Fruit fly (Drosophila melanogaster) whole organism, embryonic: ENCODE measurements around the gene CG42592.
A peak's percentile ranks its signal among the peaks of the same experiment; 100 is the strongest.

Source experiments
- Aef1 ChIP-seq: fragments of 200-800 bp; sonication (Bioruptor generic); IDR thresholded peaks from 3 replicates; pipeline ENCODE4 v1.3.6; 2022; ENCODE audit warnings: missing biosample characterization, missing genetic modification characterization
- C15 ChIP-seq: fragments of 200-800 bp; sonication (Bioruptor generic); IDR thresholded peaks from 3 replicates; pipeline ENCODE4 v1.3.6; 2022; ENCODE audit warnings: missing biosample characterization, missing genetic modification characterization
- CG11085 ChIP-seq: fragments of 200-800 bp; sonication (Bioruptor generic); IDR thresholded peaks from 2 replicates; pipeline ENCODE4 v1.3.6; 2022; ENCODE audit warnings: missing biosample characterization, missing genetic modification characterization
- CG11247 ChIP-seq: fragments of 200-800 bp; sonication (Bioruptor generic); IDR thresholded peaks from 2 replicates; pipeline ENCODE4 v1.3.6; 2022; ENCODE audit warnings: missing biosample characterization, missing genetic modification characterization
- CG11560 ChIP-seq: fragments of 200-800 bp; sonication (Bioruptor generic); IDR thresholded peaks from 3 replicates; pipeline ENCODE4 v1.3.6; 2022; ENCODE audit warnings: missing biosample characterization, missing genetic modification characterization
- CG12391 ChIP-seq: fragments of 200-800 bp; sonication (Bioruptor generic); optimal IDR thresholded peaks from 3 replicates; lab custom pipeline; 2018; ENCODE audit warnings: missing biosample characterization, mild to moderate bottlenecking, missing genetic modification characterization, moderate library complexity
- CG13123 ChIP-seq: fragments of 200-800 bp; sonication (Bioruptor generic); optimal IDR thresholded peaks from 2 replicates; lab custom pipeline; 2016; ENCODE audit warnings: missing biosample characterization, missing genetic modification characterization
- CG14014 ChIP-seq: fragments of 200-800 bp; sonication (Bioruptor generic); IDR thresholded peaks from 2 replicates; pipeline ENCODE4 v1.3.6; 2022; ENCODE audit warnings: missing biosample characterization, missing genetic modification characterization
- CG14667 ChIP-seq: fragments of 200-800 bp; sonication (Bioruptor generic); IDR thresholded peaks from 2 replicates; pipeline ENCODE4 v1.3.6; 2022; ENCODE audit warnings: missing biosample characterization, missing genetic modification characterization
- CG15269 ChIP-seq: fragments of 200-800 bp; sonication (Bioruptor generic); optimal IDR thresholded peaks from 2 replicates; lab custom pipeline; 2018; ENCODE audit warnings: missing biosample characterization, mild to moderate bottlenecking, missing genetic modification characterization, moderate library complexity
- CG15479 ChIP-seq: fragments of 200-800 bp; sonication (Bioruptor generic); optimal IDR thresholded peaks from 3 replicates; lab custom pipeline; 2019; ENCODE audit warnings: missing biosample characterization, mild to moderate bottlenecking, missing genetic modification characterization, moderate library complexity
- CG15696 ChIP-seq: fragments of 200-800 bp; sonication (Bioruptor generic); optimal IDR thresholded peaks from 2 replicates; lab custom pipeline; 2019; ENCODE audit warnings: missing biosample characterization, mild to moderate bottlenecking, missing genetic modification characterization, moderate library complexity
- CG17829 ChIP-seq: fragments of 200-800 bp; optimal IDR thresholded peaks from 2 replicates; lab custom pipeline; 2019; ENCODE audit warnings: missing biosample characterization, mild to moderate bottlenecking, missing genetic modification characterization, moderate library complexity
- CG2116 ChIP-seq: fragments of 200-800 bp; sonication (Bioruptor generic); optimal IDR thresholded peaks from 3 replicates; lab custom pipeline; 2018; ENCODE audit warnings: missing biosample characterization, mild to moderate bottlenecking, missing genetic modification characterization
- CG2202 ChIP-seq: fragments of 200-800 bp; sonication (Bioruptor generic); optimal IDR thresholded peaks from 2 replicates; lab custom pipeline; 2018; ENCODE audit warnings: missing biosample characterization, mild to moderate bottlenecking, missing genetic modification characterization
- CG30431 ChIP-seq: fragments of 200-800 bp; sonication (Bioruptor generic); optimal IDR thresholded peaks from 2 replicates; lab custom pipeline; 2017; ENCODE audit warnings: missing biosample characterization, missing genetic modification characterization
- CG32532 ChIP-seq: fragments of 200-800 bp; sonication (Bioruptor generic); IDR thresholded peaks from 2 replicates; pipeline ENCODE4 v1.3.6; 2022; ENCODE audit warnings: missing biosample characterization, missing genetic modification characterization
- CG32772 ChIP-seq: fragments of 200-800 bp; sonication (Bioruptor generic); IDR thresholded peaks from 2 replicates; pipeline ENCODE4 v1.3.6; 2022; ENCODE audit warnings: missing biosample characterization, missing genetic modification characterization
- CG33557 ChIP-seq: fragments of 200-800 bp; sonication (Bioruptor generic); optimal IDR thresholded peaks from 2 replicates; lab custom pipeline; 2019; ENCODE audit warnings: missing biosample characterization, mild to moderate bottlenecking, missing genetic modification characterization, moderate library complexity
- CG34422 ChIP-seq: fragments of 200-800 bp; sonication (Bioruptor generic); IDR thresholded peaks from 3 replicates; pipeline ENCODE4 v1.3.6; 2022; ENCODE audit warnings: missing biosample characterization, missing genetic modification characterization
- CG42726 ChIP-seq: fragments of 200-800 bp; sonication (Bioruptor generic); IDR thresholded peaks from 2 replicates; pipeline ENCODE4 v1.3.6; 2022; ENCODE audit warnings: missing biosample characterization, missing genetic modification characterization; ENCODE audit not compliant: partially characterized antibody
- CG4328 ChIP-seq: fragments of 200-800 bp; sonication (Bioruptor generic); optimal IDR thresholded peaks from 3 replicates; lab custom pipeline; 2017; ENCODE audit warnings: missing biosample characterization, missing genetic modification reagents, missing genetic modification characterization
- CG6689 ChIP-seq: fragments of 200-800 bp; sonication (Bioruptor generic); IDR thresholded peaks from 2 replicates; pipeline ENCODE4 v1.3.6; 2022; ENCODE audit warnings: missing biosample characterization, missing genetic modification characterization
- CG6765 ChIP-seq: fragments of 200-800 bp; sonication (Bioruptor generic); optimal IDR thresholded peaks from 3 replicates; lab custom pipeline; 2017; ENCODE audit warnings: missing biosample characterization, mild to moderate bottlenecking, missing genetic modification characterization
- CG9932 ChIP-seq: fragments of 200-800 bp; sonication (Bioruptor generic); IDR thresholded peaks from 2 replicates; pipeline ENCODE4 v1.3.6; 2022; ENCODE audit warnings: missing biosample characterization, missing genetic modification characterization
- Camta ChIP-seq: fragments of 200-800 bp; sonication (Bioruptor generic); optimal IDR thresholded peaks from 2 replicates; lab custom pipeline; 2016; ENCODE audit warnings: missing biosample characterization, missing genetic modification characterization
- D19B ChIP-seq: fragments of 200-800 bp; sonication (Bioruptor generic); optimal IDR thresholded peaks from 2 replicates; lab custom pipeline; 2017; ENCODE audit warnings: missing biosample characterization, mild to moderate bottlenecking, missing genetic modification characterization
- NfI ChIP-seq: fragments of 200-800 bp; sonication (Bioruptor generic); optimal IDR thresholded peaks from 3 replicates; lab custom pipeline; 2018; ENCODE audit warnings: missing biosample characterization, mild to moderate bottlenecking, missing genetic modification characterization, moderate library complexity
- Oli ChIP-seq: fragments of 200-800 bp; sonication (Bioruptor generic); optimal IDR thresholded peaks from 2 replicates; lab custom pipeline; 2018; ENCODE audit warnings: missing biosample characterization, mild to moderate bottlenecking, missing genetic modification characterization, moderate library complexity
- Rx ChIP-seq: fragments of 200-800 bp; sonication (Bioruptor generic); IDR thresholded peaks from 2 replicates; pipeline ENCODE4 v1.3.6; 2022; ENCODE audit warnings: missing biosample characterization, missing genetic modification characterization
- Sox102F ChIP-seq: fragments of 200-800 bp; sonication (Bioruptor generic); optimal IDR thresholded peaks from 2 replicates; lab custom pipeline; 2018; ENCODE audit warnings: missing biosample characterization, mild to moderate bottlenecking, missing genetic modification characterization, moderate library complexity
- Ssrp ChIP-seq: fragments of 200-800 bp; sonication (Bioruptor generic); optimal IDR thresholded peaks from 2 replicates; lab custom pipeline; 2018; ENCODE audit warnings: missing biosample characterization, mild to moderate bottlenecking, missing genetic modification characterization, moderate library complexity
- Xbp1 ChIP-seq: fragments of 200-800 bp; sonication (Bioruptor generic); optimal IDR thresholded peaks from 3 replicates; lab custom pipeline; 2016; ENCODE audit warnings: missing biosample characterization, mild to moderate bottlenecking, missing genetic modification characterization
- ap ChIP-seq: fragments of 200-800 bp; sonication (Bioruptor generic); IDR thresholded peaks from 2 replicates; pipeline ENCODE4 v1.3.6; 2022; ENCODE audit warnings: missing biosample characterization, missing genetic modification characterization
- ara ChIP-seq: fragments of 200-800 bp; sonication (Bioruptor generic); IDR thresholded peaks from 2 replicates; pipeline ENCODE4 v1.3.6; 2022; ENCODE audit warnings: missing biosample characterization, missing genetic modification characterization
- ash1 ChIP-seq: fragments of 200-800 bp; sonication (Bioruptor generic); optimal IDR thresholded peaks from 2 replicates; lab custom pipeline; 2018; ENCODE audit warnings: missing biosample characterization, mild to moderate bottlenecking, missing genetic modification characterization
- az2 ChIP-seq: fragments of 200-800 bp; sonication (Bioruptor generic); optimal IDR thresholded peaks from 3 replicates; lab custom pipeline; 2016; ENCODE audit warnings: missing biosample characterization, missing genetic modification characterization
- cas ChIP-seq: fragments of 200-800 bp; sonication (Bioruptor generic); IDR thresholded peaks from 2 replicates; pipeline ENCODE4 v1.3.6; 2022; ENCODE audit warnings: missing biosample characterization, missing genetic modification characterization
- cato ChIP-seq: fragments of 200-800 bp; sonication (Bioruptor generic); optimal IDR thresholded peaks from 2 replicates; lab custom pipeline; 2016; ENCODE audit warnings: missing biosample characterization, missing genetic modification characterization, borderline replicate concordance
- dmrt11E ChIP-seq: fragments of 200-800 bp; sonication (Bioruptor generic); optimal IDR thresholded peaks from 3 replicates; lab custom pipeline; 2018; ENCODE audit warnings: missing biosample characterization, mild to moderate bottlenecking, missing genetic modification characterization, moderate library complexity
- dmrt99B ChIP-seq: fragments of 200-800 bp; sonication (Bioruptor generic); optimal IDR thresholded peaks from 2 replicates; lab custom pipeline; 2018; ENCODE audit warnings: missing biosample characterization, mild to moderate bottlenecking, missing genetic modification characterization, moderate library complexity
- emc ChIP-seq: fragments of 200-800 bp; sonication (Bioruptor generic); optimal IDR thresholded peaks from 2 replicates; lab custom pipeline; 2016; ENCODE audit warnings: missing biosample characterization, missing genetic modification characterization
- gfzf ChIP-seq: fragments of 200-800 bp; sonication (Bioruptor generic); optimal IDR thresholded peaks from 2 replicates; lab custom pipeline; 2016; ENCODE audit warnings: missing biosample characterization, mild to moderate bottlenecking, missing genetic modification characterization, moderate library complexity
- ham ChIP-seq: fragments of 200-800 bp; sonication (Bioruptor generic); IDR thresholded peaks from 2 replicates; pipeline ENCODE4 v1.3.6; 2022; ENCODE audit warnings: missing biosample characterization, missing genetic modification characterization
- her ChIP-seq: fragments of 200-800 bp; sonication (Bioruptor generic); optimal IDR thresholded peaks from 2 replicates; lab custom pipeline; 2016; ENCODE audit warnings: missing biosample characterization, missing genetic modification characterization
- jumu ChIP-seq: fragments of 200-800 bp; sonication (Bioruptor generic); optimal IDR thresholded peaks from 3 replicates; lab custom pipeline; 2016; ENCODE audit warnings: missing biosample characterization, missing genetic modification characterization
- pb ChIP-seq: fragments of 200-800 bp; sonication (Bioruptor generic); optimal IDR thresholded peaks from 3 replicates; lab custom pipeline; 2016; ENCODE audit warnings: missing biosample characterization, missing genetic modification characterization
- repo ChIP-seq: fragments of 200-800 bp; sonication (Bioruptor generic); optimal IDR thresholded peaks from 2 replicates; lab custom pipeline; 2016; ENCODE audit warnings: missing biosample characterization, missing genetic modification characterization
- sr ChIP-seq: fragments of 200-800 bp; sonication (Bioruptor generic); IDR thresholded peaks from 3 replicates; pipeline ENCODE4 v1.3.6; 2022; ENCODE audit warnings: missing biosample characterization, missing genetic modification characterization
- ssp ChIP-seq: fragments of 200-800 bp; sonication (Bioruptor generic); IDR thresholded peaks from 2 replicates; pipeline ENCODE4 v1.3.6; 2022; ENCODE audit warnings: missing biosample characterization, missing genetic modification characterization
- stwl ChIP-seq: fragments of 200-800 bp; sonication (Bioruptor generic); optimal IDR thresholded peaks from 3 replicates; lab custom pipeline; 2018; ENCODE audit warnings: missing biosample characterization, mild to moderate bottlenecking, missing genetic modification characterization, moderate library complexity
- trh ChIP-seq: fragments of 200-800 bp; sonication (Bioruptor generic); optimal IDR thresholded peaks from 2 replicates; lab custom pipeline; 2016; ENCODE audit warnings: missing biosample characterization, missing genetic modification characterization
- twi ChIP-seq: fragments of 200-800 bp; optimal IDR thresholded peaks from 2 replicates; lab custom pipeline; 2019; ENCODE audit warnings: missing biosample characterization, mild to moderate bottlenecking, missing genetic modification characterization, moderate library complexity

CG42592 gene

dm6 chr3R:29847126-29847525, 11.0 kb upstream of the CG42592 start (continued):
- TF ChIP-seq az2 (GFP tag; lab: Kevin White, UChicago): peak; percentile 4
- TF ChIP-seq CG9932 (GFP tag; lab: Robert Waterston, UW): no peak
- no peak for TF ChIP-seq CG2116 (GFP tag; lab: Kevin White, UChicago)
- TF ChIP-seq CG15479 (GFP tag; lab: Kevin White, UChicago): no peak
- TF ChIP-seq NfI: no peak
- TF ChIP-seq CG11560 (tag; lab: Robert Waterston, UW): 0 out of 3 replicates have a peak, but pooled peaks have one; percentile 13
- TF ChIP-seq her (GFP tag; lab: Kevin White, UChicago): no peak
- no peak for TF ChIP-seq CG14014 (GFP tag; lab: Robert Waterston, UW)
- TF ChIP-seq CG6689 (GFP tag; lab: Robert Waterston, UW): peak; percentile 23; the same call in 1 of the 2 replicates
- no peak for TF ChIP-seq CG2202
- TF ChIP-seq cas (GFP tag; lab: Robert Waterston, UW): no peak
- TF ChIP-seq trh: no peak
- no peak for TF ChIP-seq sr (GFP tag; lab: Robert Waterston, UW)
- TF ChIP-seq CG14667 (GFP tag; lab: Robert Waterston, UW): no peak
- TF ChIP-seq Sox102F (GFP tag; lab: Kevin White, UChicago): no peak
- TF ChIP-seq CG34422 (GFP tag; lab: Robert Waterston, UW): 0 out of 3 replicates have a peak, but pooled peaks have one; percentile 32
- TF ChIP-seq repo (GFP tag; lab: Kevin White, UChicago): no peak
- peak; percentile 24 for TF ChIP-seq dmrt11E
- TF ChIP-seq D19B (GFP tag; lab: Kevin White, UChicago): no peak
- no peak for TF ChIP-seq CG11085 (GFP tag; lab: Robert Waterston, UW)
- peak; percentile 15 for TF ChIP-seq Ssrp (tag; lab: Kevin White, UChicago)
- peak; percentile 26; the same call in 1 of the 2 replicates for TF ChIP-seq Rx (GFP tag; lab: Robert Waterston, UW)
- no peak for TF ChIP-seq CG33557 (GFP tag; lab: Kevin White, UChicago)
- no peak for TF ChIP-seq C15 (GFP tag; lab: Robert Waterston, UW)
- TF ChIP-seq CG30431 (GFP tag; lab: Kevin White, UChicago): no peak
- 0 out of 2 replicates have a peak, but pooled peaks have one; percentile 5 for TF ChIP-seq ap (GFP tag; lab: Robert Waterston, UW)
- no peak for TF ChIP-seq CG4328 (GFP tag; lab: Kevin White, UChicago)
- no peak for TF ChIP-seq cato
- TF ChIP-seq Xbp1 (GFP tag; lab: Kevin White, UChicago): peak; percentile 13
- peak; percentile 51; the same call in 1 of the 2 replicates for TF ChIP-seq ara (GFP tag; lab: Robert Waterston, UW)
- TF ChIP-seq CG32772 (GFP tag; lab: Robert Waterston, UW): no peak
- TF ChIP-seq CG11247 (GFP tag; lab: Robert Waterston, UW): 0 out of 2 replicates have a peak, but pooled peaks have one; percentile 7
- TF ChIP-seq CG6765: no peak
- TF ChIP-seq ash1 (GFP tag; lab: Kevin White, UChicago): no peak
- no peak for TF ChIP-seq CG42726 (GFP tag; lab: Robert Waterston, UW)
- TF ChIP-seq twi (tag; lab: Kevin White, UChicago): no peak
- no peak for TF ChIP-seq gfzf (GFP tag; lab: Kevin White, UChicago)
- peak; percentile 10 for TF ChIP-seq CG12391 (tag; lab: Kevin White, UChicago)
- no peak for TF ChIP-seq jumu (GFP tag; lab: Kevin White, UChicago)
- TF ChIP-seq ssp (GFP tag; lab: Robert Waterston, UW): peak; percentile 26; the same call in 1 of the 2 replicates

- TF ChIP-seq CG13123 (GFP tag; lab: Kevin White, UChicago) (no peak), emc (GFP tag; lab: Kevin White, UChicago) (no peak), CG15696 (tag; lab: Kevin White, UChicago) (no peak), stwl (tag; lab: Kevin White, UChicago) (no peak), Aef1 (no peak), CG15269 (tag; lab: Kevin White, UChicago) (no peak), CG32532 (GFP tag; lab: Robert Waterston, UW) (no peak), pb (GFP tag; lab: Kevin White, UChicago) (peak; percentile 38), CG17829 (tag; lab: Kevin White, UChicago) (peak; percentile 14), ham (GFP tag; lab: Robert Waterston, UW) (no peak), dmrt99B (no peak), Camta (GFP tag; lab: Kevin White, UChicago) (no peak), Oli (tag; lab: Kevin White, UChicago) (no peak)
Measured at dm6 chr3R:29841293-29841791, 5.3 kb upstream of the CG42592 start, which contains the start of gene Cad99C. Cad99C (plus strand) TSS chr3R:29841657.
